Fruit fly (Drosophila melanogaster) whole organism, embryonic: ENCODE data around the gene COX6B.
A peak's percentile ranks its signal among the peaks of the same experiment; 100 is the strongest.

Experiments
- Asciz ChIP-seq: fragments of 200-800 bp; sonication (Bioruptor generic); optimal IDR thresholded peaks from 2 replicates; lab custom pipeline; 2017; ENCODE audit warnings: missing biosample characterization, mild to moderate bottlenecking, missing genetic modification characterization, missing genetic modification reagents
- CG10209 ChIP-seq: fragments of 200-800 bp; sonication (Bioruptor generic); optimal IDR thresholded peaks from 3 replicates; lab custom pipeline; 2017; ENCODE audit warnings: missing biosample characterization, mild to moderate bottlenecking, missing genetic modification characterization, missing genetic modification reagents
- CG10267 ChIP-seq: fragments of 200-800 bp; sonication (Bioruptor generic); optimal IDR thresholded peaks from 2 replicates; lab custom pipeline; 2018; ENCODE audit warnings: missing biosample characterization, mild to moderate bottlenecking, missing genetic modification characterization, moderate library complexity
- CG10959 ChIP-seq: fragments of 200-800 bp; sonication (Bioruptor generic); IDR thresholded peaks from 2 replicates; pipeline ENCODE4 v1.3.6; 2022; ENCODE audit warnings: missing biosample characterization, missing genetic modification characterization
- CG12071 ChIP-seq: fragments of 200-800 bp; sonication (Bioruptor generic); optimal IDR thresholded peaks from 3 replicates; lab custom pipeline; 2018; ENCODE audit warnings: missing biosample characterization, mild to moderate bottlenecking, missing genetic modification characterization
- CG13894 ChIP-seq: fragments of 200-800 bp; sonication (Bioruptor generic); optimal IDR thresholded peaks from 3 replicates; lab custom pipeline; 2018; ENCODE audit warnings: missing biosample characterization, mild to moderate bottlenecking, missing genetic modification characterization, moderate library complexity
- CG14860 ChIP-seq: fragments of 200-800 bp; sonication (Bioruptor generic); IDR thresholded peaks from 3 replicates; pipeline ENCODE4 v1.3.6; 2022; ENCODE audit warnings: missing biosample characterization, missing genetic modification characterization; ENCODE audit not compliant: partially characterized antibody
- CG15073 ChIP-seq: fragments of 200-800 bp; sonication (Bioruptor generic); optimal IDR thresholded peaks from 2 replicates; lab custom pipeline; 2016; ENCODE audit warnings: missing biosample characterization, missing genetic modification characterization
- CG15514 ChIP-seq: fragments of 200-800 bp; sonication (Bioruptor generic); optimal IDR thresholded peaks from 3 replicates; lab custom pipeline; 2017; ENCODE audit warnings: missing biosample characterization, missing genetic modification characterization, mild to moderate bottlenecking, moderate library complexity, missing genetic modification reagents
- CG15696 ChIP-seq: fragments of 200-800 bp; sonication (Bioruptor generic); optimal IDR thresholded peaks from 2 replicates; lab custom pipeline; 2019; ENCODE audit warnings: missing biosample characterization, mild to moderate bottlenecking, missing genetic modification characterization, moderate library complexity
- CG30431 ChIP-seq: fragments of 200-800 bp; sonication (Bioruptor generic); optimal IDR thresholded peaks from 2 replicates; lab custom pipeline; 2017; ENCODE audit warnings: missing biosample characterization, missing genetic modification characterization
- CG34376 ChIP-seq: fragments of 200-800 bp; sonication (Bioruptor generic); optimal IDR thresholded peaks from 2 replicates; lab custom pipeline; 2018; ENCODE audit warnings: missing biosample characterization, mild to moderate bottlenecking, missing genetic modification characterization
- CG43689 ChIP-seq: fragments of 200-800 bp; sonication (Bioruptor generic); IDR thresholded peaks from 2 replicates; pipeline ENCODE4 v1.3.6; 2022; ENCODE audit warnings: missing biosample characterization, missing genetic modification characterization
- CG6765 ChIP-seq: fragments of 200-800 bp; sonication (Bioruptor generic); optimal IDR thresholded peaks from 3 replicates; lab custom pipeline; 2017; ENCODE audit warnings: missing biosample characterization, mild to moderate bottlenecking, missing genetic modification characterization
- CG7556 ChIP-seq: fragments of 200-800 bp; sonication (Bioruptor generic); optimal IDR thresholded peaks from 2 replicates; lab custom pipeline; 2017; ENCODE audit warnings: missing biosample characterization, mild to moderate bottlenecking, missing genetic modification characterization
- CG8089 ChIP-seq: fragments of 200-800 bp; sonication (Bioruptor generic); optimal IDR thresholded peaks from 3 replicates; lab custom pipeline; 2016; ENCODE audit warnings: missing biosample characterization, missing genetic modification characterization
- CTCF ChIP-seq: fragments of 200-800 bp; sonication (Bioruptor generic); optimal IDR thresholded peaks from 2 replicates; lab custom pipeline; 2017; ENCODE audit warnings: missing biosample characterization, mild to moderate bottlenecking, missing genetic modification characterization, moderate library complexity
- Hey ChIP-seq: fragments of 200-800 bp; sonication (Bioruptor generic); optimal IDR thresholded peaks from 3 replicates; lab custom pipeline; 2018; ENCODE audit warnings: missing biosample characterization, mild to moderate bottlenecking, missing genetic modification characterization
- Lpt ChIP-seq: fragments of >200 bp; optimal IDR thresholded peaks from 2 replicates; lab custom pipeline; 2018; ENCODE audit warnings: missing biosample characterization, missing genetic modification characterization
- Med ChIP-seq: fragments of 200-800 bp; sonication (Bioruptor generic); peaks from one replicate; lab custom pipeline; 2016; ENCODE audit warnings: missing biosample characterization, missing genetic modification characterization, mild to moderate bottlenecking, inconsistent platforms, moderate library complexity
- NC2β ChIP-seq: fragments of 200-800 bp; sonication (Bioruptor generic); optimal IDR thresholded peaks from 2 replicates; lab custom pipeline; 2016; ENCODE audit warnings: missing biosample characterization, missing genetic modification characterization
- Pdp1 ChIP-seq, 2 experiments: fragments of 200-800 bp; sonication (Bioruptor generic); optimal IDR thresholded peaks; 3 replicates each; lab custom pipeline; 2016; ENCODE audit warnings: missing biosample characterization in 2 of 2, missing genetic modification characterization in 2 of 2, mild to moderate bottlenecking in 1 of 2, moderate library complexity in 1 of 2
- Ptx1 ChIP-seq: fragments of 200-800 bp; sonication (Bioruptor generic); IDR thresholded peaks from 2 replicates; pipeline ENCODE4 v1.3.6; 2022; ENCODE audit warnings: missing biosample characterization, missing genetic modification characterization
- Stat92E ChIP-seq, 3 experiments: fragments of >200 bp in 2 of 3; fragments of 200-800 bp in 1 of 3; sonication (Bioruptor generic) in 1 of 3; optimal IDR thresholded peaks; 2 replicates each; lab custom pipeline; 2017 to 2019; ENCODE audit warnings: missing biosample characterization in 3 of 3, missing genetic modification characterization in 3 of 3, mild to moderate bottlenecking in 1 of 3, moderate library complexity in 1 of 3
- Tbp ChIP-seq: fragments of >200 bp; optimal IDR thresholded peaks from 2 replicates; lab custom pipeline; 2018; ENCODE audit warnings: missing biosample characterization, missing genetic modification characterization
- Vsx1 ChIP-seq: fragments of 200-800 bp; sonication (Bioruptor generic); optimal IDR thresholded peaks from 2 replicates; lab custom pipeline; 2017; ENCODE audit warnings: missing biosample characterization, mild to moderate bottlenecking, missing genetic modification characterization, missing genetic modification reagents
- chinmo ChIP-seq: fragments of 200-800 bp; sonication (Bioruptor generic); IDR thresholded peaks from 4 replicates; pipeline ENCODE4 v1.3.6; 2022; ENCODE audit warnings: missing biosample characterization, missing genetic modification characterization; ENCODE audit not compliant: partially characterized antibody
- chm ChIP-seq: fragments of 200-800 bp; sonication (Bioruptor generic); IDR thresholded peaks from 2 replicates; pipeline ENCODE4 v1.3.6; 2022; ENCODE audit warnings: missing biosample characterization, missing genetic modification characterization
- ci ChIP-seq: fragments of 200-800 bp; sonication (Bioruptor generic); IDR thresholded peaks from 3 replicates; pipeline ENCODE4 v1.3.6; 2022; ENCODE audit warnings: missing biosample characterization, missing genetic modification characterization
- crp ChIP-seq, 2 experiments: fragments of 200-800 bp; sonication (Bioruptor generic); optimal IDR thresholded peaks; 2 replicates in 1 of 2; 3 replicates in 1 of 2; lab custom pipeline; 2017; ENCODE audit warnings: missing biosample characterization in 2 of 2, missing genetic modification characterization in 2 of 2, mild to moderate bottlenecking in 1 of 2, moderate library complexity in 1 of 2
- cwo ChIP-seq: fragments of 200-800 bp; sonication (Bioruptor generic); optimal IDR thresholded peaks from 3 replicates; lab custom pipeline; 2017; ENCODE audit warnings: missing biosample characterization, missing genetic modification characterization, mild to moderate bottlenecking, moderate library complexity, missing genetic modification reagents
- dmrt11E ChIP-seq: fragments of 200-800 bp; sonication (Bioruptor generic); optimal IDR thresholded peaks from 3 replicates; lab custom pipeline; 2018; ENCODE audit warnings: missing biosample characterization, mild to moderate bottlenecking, missing genetic modification characterization, moderate library complexity
- ewg ChIP-seq: fragments of 200-800 bp; sonication (Bioruptor generic); optimal IDR thresholded peaks from 3 replicates; lab custom pipeline; 2017; ENCODE audit warnings: mild to moderate bottlenecking, missing biosample characterization, missing genetic modification reagents, missing genetic modification characterization
- eyg ChIP-seq: fragments of 200-800 bp; sonication (Bioruptor generic); optimal IDR thresholded peaks from 3 replicates; lab custom pipeline; 2016; ENCODE audit warnings: missing biosample characterization, missing genetic modification characterization
- grn ChIP-seq: fragments of 200-800 bp; sonication (Bioruptor generic); optimal IDR thresholded peaks from 3 replicates; lab custom pipeline; 2017; ENCODE audit warnings: missing biosample characterization, missing genetic modification characterization
- hbn ChIP-seq: fragments of 200-800 bp; sonication (Bioruptor generic); IDR thresholded peaks from 2 replicates; pipeline ENCODE4 v1.3.6; 2022; ENCODE audit warnings: missing biosample characterization, missing genetic modification characterization; ENCODE audit not compliant: partially characterized antibody
- her ChIP-seq: fragments of 200-800 bp; sonication (Bioruptor generic); optimal IDR thresholded peaks from 2 replicates; lab custom pipeline; 2016; ENCODE audit warnings: missing biosample characterization, missing genetic modification characterization
- kah ChIP-seq: fragments of 200-800 bp; sonication (Bioruptor generic); optimal IDR thresholded peaks from 2 replicates; lab custom pipeline; 2018; ENCODE audit warnings: missing biosample characterization, mild to moderate bottlenecking, missing genetic modification characterization
- kay ChIP-seq: fragments of 200-800 bp; sonication (Bioruptor generic); optimal IDR thresholded peaks from 2 replicates; lab custom pipeline; 2016; ENCODE audit warnings: missing biosample characterization, missing genetic modification characterization
- nom ChIP-seq: fragments of 200-800 bp; sonication (Bioruptor generic); optimal IDR thresholded peaks from 2 replicates; lab custom pipeline; 2017; ENCODE audit warnings: missing biosample characterization, missing genetic modification characterization, mild to moderate bottlenecking, moderate library complexity, missing genetic modification reagents
- sc ChIP-seq, 3 experiments: fragments of >200 bp in 2 of 3; fragments of 200-800 bp in 1 of 3; sonication (Bioruptor generic) in 1 of 3; optimal IDR thresholded peaks; 2 replicates in 2 of 3; 3 replicates in 1 of 3; lab custom pipeline; 2017; ENCODE audit warnings: mild to moderate bottlenecking in 1 of 3, missing biosample characterization in 1 of 3, missing genetic modification characterization in 1 of 3, missing genetic modification reagents in 1 of 3
- shn ChIP-seq: fragments of 200-800 bp; sonication (Bioruptor generic); optimal IDR thresholded peaks from 3 replicates; lab custom pipeline; 2016; ENCODE audit warnings: missing biosample characterization, missing genetic modification characterization
- sima ChIP-seq: fragments of 200-800 bp; sonication (Bioruptor generic); optimal IDR thresholded peaks from 2 replicates; lab custom pipeline; 2016; ENCODE audit warnings: missing biosample characterization, missing genetic modification characterization
- sr ChIP-seq: fragments of 200-800 bp; sonication (Bioruptor generic); IDR thresholded peaks from 3 replicates; pipeline ENCODE4 v1.3.6; 2022; ENCODE audit warnings: missing biosample characterization, missing genetic modification characterization
- trh ChIP-seq: fragments of 200-800 bp; sonication (Bioruptor generic); optimal IDR thresholded peaks from 2 replicates; lab custom pipeline; 2016; ENCODE audit warnings: missing biosample characterization, missing genetic modification characterization
- ttk ChIP-seq: fragments of 200-800 bp; sonication (Bioruptor generic); IDR thresholded peaks from 2 replicates; pipeline ENCODE4 v2.1.2; 2022; ENCODE audit warnings: missing biosample characterization, missing genetic modification characterization
- tup ChIP-seq: fragments of 200-800 bp; sonication (Bioruptor generic); optimal IDR thresholded peaks from 2 replicates; lab custom pipeline; 2016; ENCODE audit warnings: missing biosample characterization, mild to moderate bottlenecking, missing genetic modification characterization, moderate library complexity
- zen2 ChIP-seq: fragments of 200-800 bp; sonication (Bioruptor generic); IDR thresholded peaks from 3 replicates; pipeline ENCODE4 v1.3.6; 2022; ENCODE audit warnings: missing biosample characterization, missing genetic modification characterization; ENCODE audit not compliant: partially characterized antibody

The COX6B gene

dm6 chrX:19752344-19752743 lies 8.2 kb upstream of the COX6B start (continued):
- TF ChIP-seq Ptx1 (GFP tag; lab: Robert Waterston, UW) (no peak), CG15514 (GFP tag; lab: Kevin White, UChicago) (no peak), Tbp (GFP tag; lab: Kevin White, UChicago) (no peak), CG12071 (GFP tag; lab: Kevin White, UChicago) (no peak), CG7556 (GFP tag; lab: Kevin White, UChicago) (no peak), sr (GFP tag; lab: Robert Waterston, UW) (no peak), Asciz (GFP tag; lab: Kevin White, UChicago) (no peak), Med (GFP tag; lab: Kevin White, UChicago) (peak; percentile 74), sima (GFP tag; lab: Kevin White, UChicago) (no peak), CG6765 (GFP tag; lab: Kevin White, UChicago) (no peak), CG34376 (GFP tag; lab: Kevin White, UChicago) (peak; percentile 1), Pdp1 (GFP tag; optimal IDR thresholded peaks at IDR 0.05; lab: Kevin White, UChicago) (peak in 1 of 2 experiments; percentile 44), zen2 (GFP tag; lab: Robert Waterston, UW) (no peak), grn (GFP tag; lab: Kevin White, UChicago) (peak; percentile 88), Hey (tag; lab: Kevin White, UChicago) (peak; percentile 36), CG8089 (no peak), cwo (GFP tag; lab: Kevin White, UChicago) (peak; percentile 54), CG10267 (no peak), nom (GFP tag; lab: Kevin White, UChicago) (no peak), Vsx1 (peak; percentile 30), tup (GFP tag; lab: Kevin White, UChicago) (no peak)

dm6 chrX:19750626-19751149 lies 6.6 kb upstream of the COX6B start, which contains the start of gene Abcd3:
Gene Abcd3, plus strand, starts transcription at chrX:19750770.
- no peak for TF ChIP-seq CG30431
- TF ChIP-seq CG43689: no peak
- peak in 1 of 2 experiments; percentile 72 for TF ChIP-seq crp (GFP tag; optimal IDR thresholded peaks at IDR 0.05; lab: Kevin White, UChicago)
- no peak for TF ChIP-seq Asciz (GFP tag; lab: Kevin White, UChicago)
- peak; percentile 68; the same call in 1 of the 3 replicates for TF ChIP-seq ci (GFP tag; lab: Robert Waterston, UW)
- peak; percentile 38 for TF ChIP-seq ewg (GFP tag; lab: Kevin White, UChicago)
- TF ChIP-seq chm (GFP tag; lab: Robert Waterston, UW): peak; percentile 66; the same call in 1 of the 2 replicates
- TF ChIP-seq CG15696 (tag; lab: Kevin White, UChicago): no peak
- no peak for TF ChIP-seq CG10959
- TF ChIP-seq Lpt (GFP tag; lab: Kevin White, UChicago): no peak
- no peak for TF ChIP-seq CG15073 (GFP tag; lab: Kevin White, UChicago)
- TF ChIP-seq CG13894 (tag; lab: Kevin White, UChicago): peak; percentile 57
- TF ChIP-seq Stat92E (GFP tag; optimal IDR thresholded peaks at IDR 0.05; lab: Kevin White, UChicago): peak in 1 of 3 experiments; percentile 87
- peak; percentile 91 for TF ChIP-seq chinmo (GFP tag; lab: Robert Waterston, UW)
- TF ChIP-seq hbn (GFP tag; lab: Robert Waterston, UW): peak; percentile 51
- peak; percentile 75 for TF ChIP-seq kah
- TF ChIP-seq shn: peak; percentile 1
- TF ChIP-seq CG10209 (GFP tag; lab: Kevin White, UChicago): peak; percentile 26
- TF ChIP-seq NC2β (GFP tag; lab: Kevin White, UChicago): peak; percentile 39
- peak; percentile 67 for TF ChIP-seq CG14860
- TF ChIP-seq her: peak; percentile 55
- peak; percentile 77 for TF ChIP-seq CG15514 (GFP tag; lab: Kevin White, UChicago)
- TF ChIP-seq kay (GFP tag; lab: Kevin White, UChicago): no peak
- no peak for TF ChIP-seq trh (GFP tag; lab: Kevin White, UChicago)
- TF ChIP-seq dmrt11E (tag; lab: Kevin White, UChicago): no peak
- TF ChIP-seq ttk (GFP tag; lab: Robert Waterston, UW): no peak
- TF ChIP-seq sc (optimal IDR thresholded peaks at IDR 0.05; lab: Kevin White, UChicago): no peak
- TF ChIP-seq sc (GFP tag; optimal IDR thresholded peaks at IDR 0.05; lab: Kevin White, UChicago): no peak
- TF ChIP-seq CTCF (GFP tag; lab: Kevin White, UChicago): peak; percentile 41
- peak; percentile 3 for TF ChIP-seq eyg (GFP tag; lab: Kevin White, UChicago)
